Fruit fly (Drosophila melanogaster) whole organism, embryonic: ENCODE results near the gene CG14840.

Experiments used
- Adf1 ChIP-seq: fragments of 200-800 bp; sonication (Bioruptor generic); IDR thresholded peaks from 2 replicates; pipeline ENCODE4 v1.3.6; 2022; ENCODE audit warnings: missing biosample characterization, missing genetic modification characterization
- Atf-2 ChIP-seq: fragments of 200-800 bp; sonication (Bioruptor generic); optimal IDR thresholded peaks from 2 replicates; lab custom pipeline; 2016; ENCODE audit warnings: missing biosample characterization, missing genetic modification characterization
- Blimp-1 ChIP-seq: fragments of 200-800 bp; sonication (Bioruptor generic); optimal IDR thresholded peaks from 3 replicates; lab custom pipeline; 2018; ENCODE audit warnings: missing biosample characterization, missing genetic modification characterization, mild to moderate bottlenecking, moderate library complexity, missing genetic modification reagents
- C15 ChIP-seq: fragments of 200-800 bp; sonication (Bioruptor generic); IDR thresholded peaks from 3 replicates; pipeline ENCODE4 v1.3.6; 2022; ENCODE audit warnings: missing biosample characterization, missing genetic modification characterization
- CG10147 ChIP-seq: fragments of 200-800 bp; sonication (Bioruptor generic); optimal IDR thresholded peaks from 2 replicates; lab custom pipeline; 2019; ENCODE audit warnings: missing biosample characterization, mild to moderate bottlenecking, missing genetic modification characterization, moderate library complexity
- CG10321 ChIP-seq: fragments of 200-800 bp; sonication (Bioruptor generic); IDR thresholded peaks from 2 replicates; pipeline ENCODE4 v1.3.6; 2022; ENCODE audit warnings: missing biosample characterization, missing genetic modification characterization
- CG10565 ChIP-seq: fragments of 200-800 bp; sonication (Bioruptor generic); optimal IDR thresholded peaks from 3 replicates; lab custom pipeline; 2016; ENCODE audit warnings: missing biosample characterization, mild to moderate bottlenecking, missing genetic modification characterization
- CG11456 ChIP-seq: fragments of 200-800 bp; sonication (Bioruptor generic); IDR thresholded peaks from 3 replicates; pipeline ENCODE4 v1.3.6; 2022; ENCODE audit warnings: missing biosample characterization, missing genetic modification characterization
- CG12942 ChIP-seq: fragments of 200-800 bp; sonication (Bioruptor generic); optimal IDR thresholded peaks from 3 replicates; lab custom pipeline; 2016; ENCODE audit warnings: missing biosample characterization, missing genetic modification characterization
- CG14014 ChIP-seq: fragments of 200-800 bp; sonication (Bioruptor generic); IDR thresholded peaks from 2 replicates; pipeline ENCODE4 v1.3.6; 2022; ENCODE audit warnings: missing biosample characterization, missing genetic modification characterization
- CG15514 ChIP-seq: fragments of 200-800 bp; sonication (Bioruptor generic); optimal IDR thresholded peaks from 3 replicates; lab custom pipeline; 2017; ENCODE audit warnings: missing biosample characterization, missing genetic modification characterization, mild to moderate bottlenecking, moderate library complexity, missing genetic modification reagents
- CG17186 ChIP-seq: fragments of 200-800 bp; sonication (Bioruptor generic); optimal IDR thresholded peaks from 3 replicates; lab custom pipeline; 2017; ENCODE audit warnings: missing biosample characterization, missing genetic modification reagents, missing genetic modification characterization
- CG17359 ChIP-seq: fragments of 200-800 bp; sonication (Bioruptor generic); optimal IDR thresholded peaks from 3 replicates; lab custom pipeline; 2018; ENCODE audit warnings: missing biosample characterization, mild to moderate bottlenecking, missing genetic modification characterization, moderate library complexity
- CG2120 ChIP-seq: fragments of 200-800 bp; sonication (Bioruptor generic); optimal IDR thresholded peaks from 3 replicates; lab custom pipeline; 2016; ENCODE audit warnings: missing biosample characterization, missing genetic modification characterization
- CG31365 ChIP-seq: fragments of 200-800 bp; sonication (Bioruptor generic); optimal IDR thresholded peaks from 2 replicates; lab custom pipeline; 2018; ENCODE audit warnings: missing biosample characterization, mild to moderate bottlenecking, missing genetic modification characterization
- CG4617 ChIP-seq: fragments of 200-800 bp; sonication (Bioruptor generic); optimal IDR thresholded peaks from 3 replicates; lab custom pipeline; 2016; ENCODE audit warnings: missing biosample characterization, missing genetic modification characterization, borderline replicate concordance
- CG5953 ChIP-seq: fragments of 200-800 bp; sonication (Bioruptor generic); IDR thresholded peaks from 2 replicates; pipeline ENCODE4 v1.3.6; 2022; ENCODE audit warnings: missing biosample characterization, missing genetic modification characterization
- CG6254 ChIP-seq: fragments of 200-800 bp; sonication (Bioruptor generic); optimal IDR thresholded peaks from 3 replicates; lab custom pipeline; 2017; ENCODE audit warnings: mild to moderate bottlenecking, missing biosample characterization, missing genetic modification reagents, missing genetic modification characterization
- CG6272 ChIP-seq: fragments of 200-800 bp; sonication (Bioruptor generic); IDR thresholded peaks from 2 replicates; pipeline ENCODE4 v1.3.6; 2022; ENCODE audit warnings: missing biosample characterization, missing genetic modification characterization
- CG6813 ChIP-seq: fragments of 200-800 bp; sonication (Bioruptor generic); optimal IDR thresholded peaks from 2 replicates; lab custom pipeline; 2017; ENCODE audit warnings: missing biosample characterization, missing genetic modification characterization, mild to moderate bottlenecking, moderate library complexity, missing genetic modification reagents
- CG6854 ChIP-seq: fragments of 200-800 bp; sonication (Bioruptor generic); optimal IDR thresholded peaks from 3 replicates; lab custom pipeline; 2017; ENCODE audit warnings: missing biosample characterization, mild to moderate bottlenecking, missing genetic modification characterization
- CG7271 ChIP-seq: fragments of 200-800 bp; sonication (Bioruptor generic); optimal IDR thresholded peaks from 2 replicates; lab custom pipeline; 2018; ENCODE audit warnings: missing biosample characterization, mild to moderate bottlenecking, missing genetic modification characterization, moderate library complexity
- CG7372 ChIP-seq: fragments of 200-800 bp; sonication (Bioruptor generic); IDR thresholded peaks from 2 replicates; pipeline ENCODE4 v1.3.6; 2022; ENCODE audit warnings: missing biosample characterization, missing genetic modification characterization
- CG8478 ChIP-seq: fragments of >200 bp; optimal IDR thresholded peaks from 2 replicates; lab custom pipeline; 2018
- CG9215 ChIP-seq: fragments of 200-800 bp; sonication (Bioruptor generic); IDR thresholded peaks from 2 replicates; pipeline ENCODE4 v1.3.6; 2022; ENCODE audit warnings: missing biosample characterization, missing genetic modification characterization
- CG9876 ChIP-seq: fragments of 200-800 bp; sonication (Bioruptor generic); optimal IDR thresholded peaks from 2 replicates; lab custom pipeline; 2016; ENCODE audit warnings: missing biosample characterization, missing genetic modification characterization
- HmgZ ChIP-seq: fragments of 200-800 bp; sonication (Bioruptor generic); optimal IDR thresholded peaks from 2 replicates; lab custom pipeline; 2018; ENCODE audit warnings: missing biosample characterization, mild to moderate bottlenecking, missing genetic modification characterization
- Hr78 ChIP-seq, 2 experiments: fragments of 200-800 bp in 1 of 2; fragments of >200 bp in 1 of 2; sonication (Bioruptor generic) in 1 of 2; optimal IDR thresholded peaks; 2 replicates each; lab custom pipeline; 2017 to 2019; ENCODE audit warnings: missing biosample characterization in 2 of 2, missing genetic modification characterization in 2 of 2, mild to moderate bottlenecking in 1 of 2, moderate library complexity in 1 of 2
- Jarid2 ChIP-seq: fragments of 200-800 bp; sonication (Bioruptor generic); optimal IDR thresholded peaks from 3 replicates; lab custom pipeline; 2017; ENCODE audit warnings: mild to moderate bottlenecking, missing biosample characterization, missing genetic modification reagents, missing genetic modification characterization
- Lhr ChIP-seq: fragments of 200-800 bp; sonication (Bioruptor generic); optimal IDR thresholded peaks from 3 replicates; lab custom pipeline; 2017; ENCODE audit warnings: mild to moderate bottlenecking, missing biosample characterization, missing genetic modification reagents, missing genetic modification characterization
- MESR4 ChIP-seq: fragments of 200-800 bp; sonication (Bioruptor generic); optimal IDR thresholded peaks from 2 replicates; lab custom pipeline; 2018; ENCODE audit warnings: missing biosample characterization, mild to moderate bottlenecking, missing genetic modification characterization, moderate library complexity
- MTF-1 ChIP-seq: fragments of 200-800 bp; sonication (Bioruptor generic); optimal IDR thresholded peaks from 2 replicates; lab custom pipeline; 2018; ENCODE audit warnings: missing biosample characterization, mild to moderate bottlenecking, missing genetic modification characterization, borderline replicate concordance
- Pdp1 ChIP-seq, 2 experiments: fragments of 200-800 bp; sonication (Bioruptor generic); optimal IDR thresholded peaks; 3 replicates each; lab custom pipeline; 2016; ENCODE audit warnings: missing biosample characterization in 2 of 2, missing genetic modification characterization in 2 of 2, mild to moderate bottlenecking in 1 of 2, moderate library complexity in 1 of 2
- Ravus ChIP-seq: fragments of 200-800 bp; sonication (Bioruptor generic); IDR thresholded peaks from 2 replicates; pipeline ENCODE4 v1.3.6; 2022; ENCODE audit warnings: missing biosample characterization, missing genetic modification characterization
- Sin3A ChIP-seq: fragments of >200 bp; optimal IDR thresholded peaks from 2 replicates; lab custom pipeline; 2018
- Sry-δ ChIP-seq: fragments of 200-800 bp; sonication (Bioruptor generic); optimal IDR thresholded peaks from 2 replicates; lab custom pipeline; 2016; ENCODE audit warnings: missing biosample characterization, missing genetic modification characterization
- Ssrp ChIP-seq: fragments of 200-800 bp; sonication (Bioruptor generic); optimal IDR thresholded peaks from 2 replicates; lab custom pipeline; 2018; ENCODE audit warnings: missing biosample characterization, mild to moderate bottlenecking, missing genetic modification characterization, moderate library complexity
- Vsx1 ChIP-seq: fragments of 200-800 bp; sonication (Bioruptor generic); optimal IDR thresholded peaks from 2 replicates; lab custom pipeline; 2017; ENCODE audit warnings: missing biosample characterization, mild to moderate bottlenecking, missing genetic modification characterization, missing genetic modification reagents
- dysf ChIP-seq: fragments of 200-800 bp; sonication (Bioruptor generic); IDR thresholded peaks from 3 replicates; pipeline ENCODE4 v1.3.6; 2022; ENCODE audit warnings: missing biosample characterization, missing genetic modification characterization
- ems ChIP-seq: fragments of 200-800 bp; sonication (Bioruptor generic); optimal IDR thresholded peaks from 3 replicates; lab custom pipeline; 2016; ENCODE audit warnings: missing biosample characterization, missing genetic modification characterization
- fd102C ChIP-seq: fragments of 200-800 bp; sonication (Bioruptor generic); optimal IDR thresholded peaks from 2 replicates; lab custom pipeline; 2018; ENCODE audit warnings: missing biosample characterization, mild to moderate bottlenecking, missing genetic modification characterization, moderate library complexity
- fd96Cb ChIP-seq: fragments of 200-800 bp; sonication (Bioruptor generic); optimal IDR thresholded peaks from 2 replicates; lab custom pipeline; 2018; ENCODE audit warnings: missing biosample characterization, mild to moderate bottlenecking, missing genetic modification characterization, moderate library complexity
- fru ChIP-seq: fragments of >200 bp; optimal IDR thresholded peaks from 2 replicates; lab custom pipeline; 2017
- ken ChIP-seq: fragments of 200-800 bp; sonication (Bioruptor generic); IDR thresholded peaks from 3 replicates; pipeline ENCODE4 v1.3.6; 2022; ENCODE audit warnings: missing biosample characterization, missing genetic modification characterization
- odd ChIP-seq: fragments of 200-800 bp; sonication (Bioruptor generic); optimal IDR thresholded peaks from 2 replicates; lab custom pipeline; 2017; ENCODE audit warnings: missing biosample characterization, mild to moderate bottlenecking, missing genetic modification characterization
- seq ChIP-seq: fragments of 200-800 bp; sonication (Bioruptor generic); IDR thresholded peaks from 2 replicates; pipeline ENCODE4 v1.3.6; 2022; ENCODE audit warnings: missing biosample characterization, missing genetic modification characterization
- sim ChIP-seq: fragments of 200-800 bp; sonication (Bioruptor generic); IDR thresholded peaks from 2 replicates; pipeline ENCODE4 v1.3.6; 2022; ENCODE audit warnings: missing biosample characterization, missing genetic modification characterization
- toy ChIP-seq: fragments of 200-800 bp; sonication (Bioruptor generic); IDR thresholded peaks from 2 replicates; pipeline ENCODE4 v1.3.6; 2022; ENCODE audit warnings: missing biosample characterization, missing genetic modification characterization
- tx ChIP-seq: fragments of 200-800 bp; sonication (Bioruptor generic); optimal IDR thresholded peaks from 2 replicates; lab custom pipeline; 2016; ENCODE audit warnings: missing biosample characterization, missing genetic modification characterization
- unpg ChIP-seq: fragments of 200-800 bp; sonication (Bioruptor generic); optimal IDR thresholded peaks from 3 replicates; lab custom pipeline; 2018; ENCODE audit warnings: missing biosample characterization, mild to moderate bottlenecking, missing genetic modification characterization, moderate library complexity

CG14840 gene

DNA sequence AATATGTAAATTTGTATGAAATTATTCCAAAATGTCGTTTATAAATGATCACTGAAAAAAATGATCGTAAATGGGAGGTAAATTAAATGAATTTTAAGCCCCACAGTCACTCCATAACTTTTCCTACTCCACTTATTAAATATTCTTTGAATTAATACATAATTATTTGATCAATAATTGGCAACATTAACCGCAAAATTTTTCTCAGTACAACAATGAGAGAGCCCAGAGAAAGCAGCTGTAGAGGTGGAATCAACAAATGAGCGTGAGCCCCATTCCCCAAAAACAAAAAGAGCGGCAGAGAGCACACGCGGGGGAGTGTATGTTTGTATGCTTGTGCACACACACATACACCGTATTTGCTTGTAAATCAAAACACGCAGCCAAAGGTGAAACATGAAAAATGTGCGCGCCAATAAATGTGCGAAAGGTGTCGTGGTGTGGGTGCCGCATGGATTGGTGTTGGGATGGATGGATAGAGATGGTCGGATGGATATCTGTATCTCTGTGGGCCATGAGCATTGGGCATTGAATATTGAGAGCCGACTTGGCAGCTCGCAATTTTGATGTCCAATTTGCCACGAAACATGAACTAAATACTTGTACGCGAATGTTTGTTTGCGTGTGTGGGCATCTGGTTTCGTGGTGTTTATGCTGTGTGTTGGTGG, 22.9 kb upstream of the CG14840 start (continued):
- TF ChIP-seq Hr78 (GFP tag; optimal IDR thresholded peaks at IDR 0.05; lab: Kevin White, UChicago) (peak in 1 of 2 experiments; percentile 94), CG5953 (GFP tag; lab: Robert Waterston, UW) (no peak), toy (no peak), fd102C (GFP tag; lab: Kevin White, UChicago) (peak; percentile 75), Adf1 (GFP tag; lab: Robert Waterston, UW) (no peak), CG6813 (GFP tag; lab: Kevin White, UChicago) (peak; percentile 98), Sin3A (lab: Kevin White, UChicago) (no peak), CG14014 (GFP tag; lab: Robert Waterston, UW) (no peak), CG10147 (GFP tag; lab: Kevin White, UChicago) (peak; percentile 99), Jarid2 (GFP tag; lab: Kevin White, UChicago) (peak; percentile 94), CG2120 (GFP tag; lab: Kevin White, UChicago) (peak; percentile 99), Ssrp (tag; lab: Kevin White, UChicago) (peak; percentile 98), CG9876 (GFP tag; lab: Kevin White, UChicago) (peak; percentile 77), seq (no peak), HmgZ (peak; percentile 99), Atf-2 (GFP tag; lab: Kevin White, UChicago) (peak; percentile 89), fd96Cb (tag; lab: Kevin White, UChicago) (peak; percentile 99), CG31365 (peak; percentile 90), Vsx1 (GFP tag; lab: Kevin White, UChicago) (peak; percentile 98), MESR4 (GFP tag; lab: Kevin White, UChicago) (peak; percentile 73), ken (GFP tag; lab: Robert Waterston, UW) (no peak), Lhr (peak; percentile 94), MTF-1 (GFP tag; lab: Kevin White, UChicago) (peak; percentile 94), CG6854 (peak; percentile 98), sim (no peak), dysf (GFP tag; lab: Robert Waterston, UW) (no peak), ems (GFP tag; lab: Kevin White, UChicago) (peak; percentile 91), CG11456 (GFP tag; lab: Robert Waterston, UW) (no peak), CG17359 (tag; lab: Kevin White, UChicago) (peak; percentile 99), fru (lab: Kevin White, UChicago) (no peak), Sry-δ (GFP tag; lab: Kevin White, UChicago) (peak; percentile 28), odd (peak; percentile 97), CG15514 (GFP tag; lab: Kevin White, UChicago) (peak; percentile 93), CG10321 (GFP tag; lab: Robert Waterston, UW) (no peak), CG17186 (GFP tag; lab: Kevin White, UChicago) (peak; percentile 94), CG7271 (peak; percentile 87), CG8478 (lab: Kevin White, UChicago) (no peak), CG10565 (GFP tag; lab: Kevin White, UChicago) (peak; percentile 90), C15 (GFP tag; lab: Robert Waterston, UW) (no peak), Pdp1 (GFP tag; optimal IDR thresholded peaks at IDR 0.05; lab: Kevin White, UChicago) (peak; percentile 95), CG12942 (GFP tag; lab: Kevin White, UChicago) (peak; percentile 98), Blimp-1 (peak; percentile 98), unpg (GFP tag; lab: Kevin White, UChicago) (peak; percentile 99), CG6272 (GFP tag; lab: Robert Waterston, UW) (peak; percentile 97), tx (GFP tag; lab: Kevin White, UChicago) (peak; percentile 95), Ravus (GFP tag; lab: Robert Waterston, UW) (no peak), CG6254 (GFP tag; lab: Kevin White, UChicago) (peak; percentile 95), CG9215 (GFP tag; lab: Robert Waterston, UW) (no peak), CG4617 (GFP tag; lab: Kevin White, UChicago) (peak; percentile 98), CG7372 (GFP tag; lab: Robert Waterston, UW) (no peak)
